Worm (Caenorhabditis elegans) whole organism, young adult: ENCODE results near the gene T16H12.2.

Experiments used
- C06A6.2 ChIP-seq: fragments of 200-800 bp; sonication (Bioruptor generic); conservative IDR thresholded peaks from 2 replicates; pipeline ENCODE4 v1.3.6; 2022; ENCODE audit warnings: missing genetic modification characterization, missing compliant biosample characterization
- C17E4.6 ChIP-seq: fragments of 200-800 bp; sonication (Bioruptor generic); IDR thresholded peaks from 2 replicates; pipeline ENCODE4 v1.3.6; 2022; ENCODE audit warnings: missing genetic modification reagents, missing genetic modification characterization, missing compliant biosample characterization
- D2030.7 ChIP-seq: fragments of 200-800 bp; sonication (Bioruptor generic); IDR thresholded peaks from 2 replicates; pipeline ENCODE4 v1.3.6; 2022; ENCODE audit warnings: missing genetic modification reagents, missing genetic modification characterization, missing compliant biosample characterization
- F23B12.7 ChIP-seq: sonication (generic microtip); optimal IDR thresholded peaks from 2 replicates; lab custom pipeline; 2017; ENCODE audit warnings: missing genetic modification characterization, mild to moderate bottlenecking, missing compliant biosample characterization, antibody characterized with exemption, moderate library complexity; ENCODE audit not compliant: insufficient read depth
- F39B2.1 ChIP-seq: fragments of 200-800 bp; sonication (Bioruptor generic); IDR thresholded peaks from 2 replicates; pipeline ENCODE4 v1.3.6; 2022; ENCODE audit warnings: missing genetic modification reagents, missing genetic modification characterization, missing compliant biosample characterization
- F49E8.2 ChIP-seq: sonication (generic microtip); optimal IDR thresholded peaks from 3 replicates; lab custom pipeline; 2017; ENCODE audit warnings: missing genetic modification characterization, mild to moderate bottlenecking, missing compliant biosample characterization, antibody characterized with exemption, moderate library complexity; ENCODE audit not compliant: insufficient read depth
- K12H6.12 ChIP-seq: fragments of 200-800 bp; sonication (Bioruptor generic); optimal IDR thresholded peaks from 2 replicates; lab custom pipeline; 2018; ENCODE audit warnings: mild to moderate bottlenecking, missing genetic modification characterization, missing compliant biosample characterization
- Y53F4B.3 ChIP-seq: fragments of 200-800 bp; sonication (Bioruptor generic); IDR thresholded peaks from 2 replicates; pipeline ENCODE4 v1.3.6; 2022; ENCODE audit warnings: missing genetic modification reagents, missing genetic modification characterization, missing compliant biosample characterization
- Y67H2A.10 ChIP-seq: fragments of 200-800 bp; sonication (Bioruptor generic); conservative IDR thresholded peaks from 2 replicates; pipeline ENCODE4 v1.3.6; 2022; ENCODE audit warnings: missing genetic modification reagents, missing genetic modification characterization, missing compliant biosample characterization
- Y95B8A.8 ChIP-seq: fragments of 200-800 bp; sonication (Bioruptor generic); IDR thresholded peaks from 2 replicates; pipeline ENCODE4 v1.3.6; 2022; ENCODE audit warnings: missing genetic modification reagents, missing genetic modification characterization, missing compliant biosample characterization
- ZK185.1 ChIP-seq: sonication (generic microtip); optimal IDR thresholded peaks from 2 replicates; lab custom pipeline; 2016; ENCODE audit warnings: mild to moderate bottlenecking, missing genetic modification characterization, missing compliant biosample characterization; ENCODE audit not compliant: poor library complexity, severe bottlenecking
- ama-1 ChIP-seq, 3 experiments: fragments of 150-350 bp in 1 of 3; sonication (generic microtip) in 2 of 3; optimal IDR thresholded peaks; 2 replicates each; lab custom pipeline; 2014 to 2018; ENCODE audit warnings: missing biosample characterization in 2 of 3, missing genetic modification characterization in 2 of 3, missing genetic modification reagents in 2 of 3
- aptf-2 ChIP-seq: fragments of 200-800 bp; sonication (Bioruptor generic); conservative IDR thresholded peaks from 2 replicates; pipeline ENCODE4 v1.3.6; 2022; ENCODE audit warnings: missing genetic modification reagents, missing genetic modification characterization, missing compliant biosample characterization
- aptf-3 ChIP-seq: fragments of 200-800 bp; sonication (Bioruptor generic); IDR thresholded peaks from 2 replicates; pipeline ENCODE4 v1.3.6; 2022; ENCODE audit warnings: missing genetic modification characterization, missing compliant biosample characterization
- attf-5 ChIP-seq: fragments of 200-800 bp; sonication (Bioruptor generic); optimal IDR thresholded peaks from 2 replicates; lab custom pipeline; 2018; ENCODE audit warnings: mild to moderate bottlenecking, missing genetic modification characterization, missing compliant biosample characterization
- bed-1 ChIP-seq: fragments of 200-800 bp; sonication (Bioruptor generic); IDR thresholded peaks from 2 replicates; pipeline ENCODE4 v1.3.6; 2022; ENCODE audit warnings: missing genetic modification reagents, missing genetic modification characterization, missing compliant biosample characterization
- chd-7 ChIP-seq: sonication (generic microtip); optimal IDR thresholded peaks from 2 replicates; lab custom pipeline; 2016; ENCODE audit warnings: mild to moderate bottlenecking, missing genetic modification characterization, moderate library complexity, missing compliant biosample characterization
- dox-1 ChIP-seq: fragments of 200-800 bp; sonication (Bioruptor generic); IDR thresholded peaks from 2 replicates; pipeline ENCODE4 v1.3.6; 2022; ENCODE audit warnings: missing genetic modification reagents, missing genetic modification characterization, missing compliant biosample characterization
- egl-44 ChIP-seq: fragments of 200-800 bp; sonication (Bioruptor generic); IDR thresholded peaks from 2 replicates; pipeline ENCODE4 v1.3.6; 2022; ENCODE audit warnings: missing genetic modification reagents, missing genetic modification characterization, missing compliant biosample characterization
- ekl-4 ChIP-seq: fragments of 200-800 bp; sonication (Bioruptor generic); IDR thresholded peaks from 2 replicates; pipeline ENCODE4 v1.3.6; 2022; ENCODE audit warnings: missing genetic modification reagents, missing genetic modification characterization, missing compliant biosample characterization
- gei-17 ChIP-seq: fragments of 200-800 bp; sonication (Bioruptor generic); optimal IDR thresholded peaks from 2 replicates; lab custom pipeline; 2018; ENCODE audit warnings: mild to moderate bottlenecking, missing genetic modification characterization, missing compliant biosample characterization
- hlh-12 ChIP-seq: sonication (generic microtip); optimal IDR thresholded peaks from 2 replicates; lab custom pipeline; 2016; ENCODE audit warnings: missing genetic modification characterization, missing compliant biosample characterization
- hmg-1.2 ChIP-seq: fragments of 200-800 bp; sonication (Bioruptor generic); IDR thresholded peaks from 2 replicates; pipeline ENCODE4 v1.3.6; 2022; ENCODE audit warnings: missing genetic modification reagents, missing genetic modification characterization, missing compliant biosample characterization
- hmg-20 ChIP-seq: fragments of 200-800 bp; sonication (Bioruptor generic); IDR thresholded peaks from 2 replicates; pipeline ENCODE4 v1.3.6; 2022; ENCODE audit warnings: missing genetic modification reagents, missing genetic modification characterization, missing compliant biosample characterization
- hrde-1 ChIP-seq: sonication (generic microtip); optimal IDR thresholded peaks from 2 replicates; lab custom pipeline; 2016; ENCODE audit warnings: missing genetic modification characterization, mild to moderate bottlenecking, missing compliant biosample characterization, moderate library complexity, missing genotype, missing genetic modification reagents, borderline replicate concordance
- let-526 ChIP-seq: fragments of 200-800 bp; sonication (Bioruptor generic); IDR thresholded peaks from 2 replicates; pipeline ENCODE4 v1.3.6; 2022; ENCODE audit warnings: missing genetic modification reagents, missing genetic modification characterization, missing compliant biosample characterization
- lsl-1 ChIP-seq: fragments of 200-800 bp; sonication (Bioruptor generic); optimal IDR thresholded peaks from 2 replicates; lab custom pipeline; 2018; ENCODE audit warnings: mild to moderate bottlenecking, missing genetic modification characterization, moderate library complexity, missing compliant biosample characterization
- madf-6 ChIP-seq: fragments of 200-800 bp; sonication (Bioruptor generic); IDR thresholded peaks from 2 replicates; pipeline ENCODE4 v1.3.6; 2022; ENCODE audit warnings: missing genetic modification reagents, missing genetic modification characterization, missing compliant biosample characterization
- mcd-1 ChIP-seq: fragments of 200-800 bp; sonication (Bioruptor generic); IDR thresholded peaks from 2 replicates; pipeline ENCODE4 v1.3.6; 2022; ENCODE audit warnings: missing genetic modification reagents, missing genetic modification characterization, missing compliant biosample characterization
- nfya-2 ChIP-seq: fragments of 200-800 bp; sonication (Bioruptor generic); IDR thresholded peaks from 2 replicates; pipeline ENCODE4 v1.3.6; 2022; ENCODE audit warnings: missing genetic modification reagents, missing genetic modification characterization, missing compliant biosample characterization
- nfyb-1 ChIP-seq: fragments of 200-800 bp; sonication (Bioruptor generic); IDR thresholded peaks from 2 replicates; pipeline ENCODE4 v1.3.6; 2022; ENCODE audit warnings: missing genetic modification reagents, missing genetic modification characterization, missing compliant biosample characterization
- nhr-80 ChIP-seq: sonication (generic microtip); optimal IDR thresholded peaks from 2 replicates; lab custom pipeline; 2016; ENCODE audit warnings: missing genetic modification characterization, missing compliant biosample characterization
- nhr-90 ChIP-seq: sonication (generic microtip); optimal IDR thresholded peaks from 2 replicates; lab custom pipeline; 2016; ENCODE audit warnings: missing genotype, mild to moderate bottlenecking, missing genetic modification characterization, missing compliant biosample characterization
- pbrm-1 ChIP-seq: fragments of 200-800 bp; sonication (Bioruptor generic); IDR thresholded peaks from 2 replicates; pipeline ENCODE4 v1.3.6; 2022; ENCODE audit warnings: missing genetic modification reagents, missing genetic modification characterization, missing compliant biosample characterization
- rcor-1 ChIP-seq: fragments of 200-800 bp; sonication (Bioruptor generic); IDR thresholded peaks from 2 replicates; pipeline ENCODE4 v1.3.6; 2022; ENCODE audit warnings: missing genetic modification reagents, missing genetic modification characterization, missing compliant biosample characterization
- repo-1 ChIP-seq: sonication (generic microtip); optimal IDR thresholded peaks from 2 replicates; lab custom pipeline; 2017; ENCODE audit warnings: mild to moderate bottlenecking, missing genetic modification characterization, missing compliant biosample characterization
- rpc-1 ChIP-seq, 2 experiments: fragments of 150-350 bp in 1 of 2; sonication (generic microtip) in 1 of 2; optimal IDR thresholded peaks; 2 replicates each; lab custom pipeline; 2014 to 2018; ENCODE audit warnings: missing biosample characterization in 1 of 2, missing genetic modification characterization in 1 of 2, missing genetic modification reagents in 1 of 2, missing genotype in 1 of 2
- somi-1 ChIP-seq: fragments of 200-800 bp; sonication (Bioruptor generic); optimal IDR thresholded peaks from 2 replicates; lab custom pipeline; 2018; ENCODE audit warnings: mild to moderate bottlenecking, missing genetic modification characterization, missing compliant biosample characterization
- sptf-2 ChIP-seq: fragments of 200-800 bp; sonication (Bioruptor generic); optimal IDR thresholded peaks from 2 replicates; lab custom pipeline; 2018; ENCODE audit warnings: mild to moderate bottlenecking, missing genetic modification characterization, missing compliant biosample characterization
- tbx-9 ChIP-seq: sonication (generic microtip); optimal IDR thresholded peaks from 2 replicates; lab custom pipeline; 2016; ENCODE audit warnings: borderline replicate concordance, missing genetic modification characterization, inconsistent platforms, missing compliant biosample characterization
- xnd-1 ChIP-seq: sonication (generic microtip); optimal IDR thresholded peaks from 2 replicates; lab custom pipeline; 2016; ENCODE audit warnings: missing genotype, missing genetic modification reagents, missing genetic modification characterization, missing compliant biosample characterization
- zim-3 ChIP-seq: sonication (generic microtip); optimal IDR thresholded peaks from 2 replicates; lab custom pipeline; 2017; ENCODE audit warnings: mild to moderate bottlenecking, missing genetic modification characterization, moderate library complexity, missing compliant biosample characterization
- ztf-22 ChIP-seq: fragments of 200-800 bp; sonication (Bioruptor generic); optimal IDR thresholded peaks from 2 replicates; lab custom pipeline; 2018; ENCODE audit warnings: mild to moderate bottlenecking, missing genetic modification characterization, moderate library complexity, missing compliant biosample characterization
- ztf-28 ChIP-seq: fragments of 200-800 bp; sonication (Bioruptor generic); IDR thresholded peaks from 2 replicates; pipeline ENCODE4 v1.3.6; 2022; ENCODE audit warnings: missing genetic modification reagents, missing genetic modification characterization, missing compliant biosample characterization
- ztf-3 ChIP-seq: fragments of 200-800 bp; sonication (Bioruptor generic); optimal IDR thresholded peaks from 2 replicates; lab custom pipeline; 2018; ENCODE audit warnings: mild to moderate bottlenecking, missing genetic modification characterization, missing compliant biosample characterization
- ztf-6 ChIP-seq: fragments of 200-800 bp; sonication (Bioruptor generic); IDR thresholded peaks from 2 replicates; pipeline ENCODE4 v1.3.6; 2022; ENCODE audit warnings: missing genetic modification reagents, missing genetic modification characterization, missing compliant biosample characterization

The T16H12.2 gene

DNA sequence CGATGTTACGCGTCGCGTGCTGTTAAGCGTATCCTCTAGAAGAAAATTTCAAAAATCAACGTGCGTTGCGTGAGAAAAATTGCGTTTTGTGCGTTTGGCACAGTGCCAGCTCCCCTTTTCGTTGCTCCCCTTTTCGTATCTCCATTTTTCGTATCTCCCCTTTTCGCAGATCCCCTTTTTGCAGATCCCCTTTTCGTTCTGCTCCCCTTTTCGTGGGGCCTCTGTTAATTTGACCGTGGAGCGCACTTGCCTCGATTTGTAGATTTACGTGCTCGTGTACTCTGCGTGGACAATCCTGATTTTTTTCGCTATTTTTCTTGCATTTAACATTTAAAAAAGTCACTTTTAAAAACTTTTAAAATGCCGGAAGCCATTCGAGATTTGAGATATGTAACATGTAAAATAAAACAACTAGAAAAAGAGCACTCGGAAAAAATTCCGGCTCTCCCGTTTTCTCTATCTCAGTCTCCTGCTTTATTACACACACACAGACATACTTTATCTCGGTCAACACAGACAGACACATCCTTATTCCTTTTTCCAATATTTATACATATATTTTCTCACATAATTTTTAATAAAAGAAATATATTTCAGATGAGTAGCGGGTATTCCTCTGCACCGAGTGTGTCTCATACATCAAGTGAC is 37.6 kb downstream of the T16H12.2 start, which contains the start of gene ttll-4 (continued):
- TF ChIP-seq rcor-1 (peak; percentile 63; the same call in 1 of the 2 replicates), ZK185.1 (tag; lab: Kevin White, UChicago) (no peak), D2030.7 (peak; percentile 61; the same call in 1 of the 2 replicates), hmg-1.2 (no peak; the same call in 1 of the 2 replicates), repo-1 (tag; lab: Kevin White, UChicago) (no peak), aptf-2 (GFP tag; lab: Robert Waterston, UW) (no peak), rpc-1 (optimal IDR thresholded peaks at IDR 0.05; lab: Kevin White, UChicago) (no peak), rpc-1 (tag; optimal IDR thresholded peaks at IDR 0.05; lab: Kevin White, UChicago) (no peak), nhr-90 (no peak), ztf-3 (GFP tag; lab: Kevin White, UChicago) (no peak), ama-1 (optimal IDR thresholded peaks at IDR 0.05; lab: Kevin White, UChicago) (no peak), ama-1 (GFP tag; optimal IDR thresholded peaks at IDR 0.05; lab: Kevin White, UChicago) (no peak), madf-6 (GFP tag; lab: Robert Waterston, UW) (peak; percentile 59), C06A6.2 (GFP tag; lab: Robert Waterston, UW) (peak; percentile 60; the same call in 1 of the 2 replicates), ztf-6 (GFP tag; lab: Robert Waterston, UW) (no peak), hrde-1 (no peak), ztf-22 (GFP tag; lab: Kevin White, UChicago) (no peak), gei-17 (no peak), pbrm-1 (GFP tag; lab: Robert Waterston, UW) (peak; percentile 45; the same call in 1 of the 2 replicates), Y67H2A.10 (GFP tag; lab: Robert Waterston, UW) (no peak), mcd-1 (GFP tag; lab: Robert Waterston, UW) (peak; percentile 90), hmg-20 (0 out of 2 replicates have a peak, but pooled peaks have one; percentile 23), egl-44 (GFP tag; lab: Robert Waterston, UW) (0 out of 2 replicates have a peak, but pooled peaks have one; percentile 16), let-526 (GFP tag; lab: Robert Waterston, UW) (0 out of 2 replicates have a peak, but pooled peaks have one; percentile 14), chd-7 (peak; percentile 6), F39B2.1 (no peak), somi-1 (GFP tag; lab: Kevin White, UChicago) (no peak), tbx-9 (no peak), attf-5 (GFP tag; lab: Kevin White, UChicago) (peak; percentile 47), bed-1 (GFP tag; lab: Robert Waterston, UW) (no peak), F49E8.2 (tag; lab: Kevin White, UChicago) (no peak), hlh-12 (no peak), dox-1 (GFP tag; lab: Robert Waterston, UW) (peak; percentile 81), nfya-2 (no peak), Y95B8A.8 (GFP tag; lab: Robert Waterston, UW) (peak; percentile 31; the same call in 1 of the 2 replicates), nfyb-1 (GFP tag; lab: Robert Waterston, UW) (no peak), ztf-28 (GFP tag; lab: Robert Waterston, UW) (0 out of 2 replicates have a peak, but pooled peaks have one; percentile 64), F23B12.7 (tag; lab: Kevin White, UChicago) (no peak), sptf-2 (GFP tag; lab: Kevin White, UChicago) (no peak), ekl-4 (GFP tag; lab: Robert Waterston, UW) (no peak), xnd-1 (no peak), zim-3 (no peak), nhr-80 (tag; lab: Kevin White, UChicago) (no peak), C17E4.6 (GFP tag; lab: Robert Waterston, UW) (no peak), Y53F4B.3 (GFP tag; lab: Robert Waterston, UW) (no peak), aptf-3 (GFP tag; lab: Robert Waterston, UW) (no peak), lsl-1 (GFP tag; lab: Kevin White, UChicago) (peak; percentile 44), K12H6.12 (tag; lab: Kevin White, UChicago) (peak; percentile 22)
